Fruit fly (Drosophila melanogaster): ENCODE data around the gene CG3097.

CG3097 gene

dm6 chrX:5751949-5752348, 18.6 kb downstream of the CG3097 start, which contains the start of gene CG15772:
CG15772 (plus strand) TSS chrX:5752249.
- TF ChIP-seq eg (GFP tag; IDR thresholded peaks at IDR 0.05), result no peak
- TF ChIP-seq topi (GFP tag; optimal IDR thresholded peaks at IDR 0.05), result no peak
- no peak for TF ChIP-seq CG3919 (GFP tag; optimal IDR thresholded peaks at IDR 0.05)
- no peak for TF ChIP-seq CG6163 (GFP tag; IDR thresholded peaks at IDR 0.05)
- TF ChIP-seq pdm3 (GFP tag; optimal IDR thresholded peaks at IDR 0.05), result no peak

- TF ChIP-seq esn (GFP tag; optimal IDR thresholded peaks at IDR 0.05) (peak; percentile 94), salr (GFP tag; optimal IDR thresholded peaks at IDR 0.05) (peak; percentile 74 to 81), CG6163 (GFP tag; IDR thresholded peaks at IDR 0.05) (peak; percentile 91), pdm3 (GFP tag; optimal IDR thresholded peaks at IDR 0.05) (peak; percentile 94), svp (GFP tag) (peak; percentile 96), CG34406 (GFP tag; optimal IDR thresholded peaks at IDR 0.05) (peak; percentile 87), Met (GFP tag; optimal IDR thresholded peaks at IDR 0.05) (peak; percentile 95), Hr38 (GFP tag; optimal IDR thresholded peaks at IDR 0.05) (peak; percentile 26), CG6276 (GFP tag; optimal IDR thresholded peaks at IDR 0.05) (peak; percentile 84), Eip78C (GFP tag) (peak; percentile 96), Ets21C (GFP tag; optimal IDR thresholded peaks at IDR 0.05) (peak; percentile 93), CG6792 (GFP tag; optimal IDR thresholded peaks at IDR 0.05) (peak; percentile 86), CG31627 (GFP tag; optimal IDR thresholded peaks at IDR 0.05) (peak; percentile 95), CG8319 (GFP tag; optimal IDR thresholded peaks at IDR 0.05) (peak; percentile 87), CG32006 (GFP tag; optimal IDR thresholded peaks at IDR 0.05) (peak; percentile 90), CG3032 (tag; optimal IDR thresholded peaks at IDR 0.05) (peak; percentile 88), net (GFP tag; optimal IDR thresholded peaks at IDR 0.05) (peak; percentile 82), Sox102F (GFP tag; optimal IDR thresholded peaks at IDR 0.05) (peak; percentile 92), CG6808 (GFP tag; optimal IDR thresholded peaks at IDR 0.05) (peak; percentile 80), dac (GFP tag; optimal IDR thresholded peaks at IDR 0.05) (peak; percentile 79), acj6 (GFP tag; optimal IDR thresholded peaks at IDR 0.05) (peak; percentile 90), vri (GFP tag; optimal IDR thresholded peaks at IDR 0.05) (peak; percentile 77), CG15336 (GFP tag; IDR thresholded peaks at IDR 0.05) (peak; percentile 91), ss (GFP tag; optimal IDR thresholded peaks at IDR 0.05) (peak; percentile 78 to 88), Eip75B (GFP tag; optimal IDR thresholded peaks at IDR 0.05) (peak; percentile 91), Smox (GFP tag; optimal IDR thresholded peaks at IDR 0.05) (peak; percentile 93), CG10669 (GFP tag; optimal IDR thresholded peaks at IDR 0.05) (peak; percentile 87), CG8119 (GFP tag; IDR thresholded peaks at IDR 0.05) (peak; percentile 87), CG4318 (GFP tag; optimal IDR thresholded peaks at IDR 0.05) (peak; percentile 81), OdsH (GFP tag; optimal IDR thresholded peaks at IDR 0.05) (peak; percentile 93), CG1621 (tag; optimal IDR thresholded peaks at IDR 0.05) (peak; percentile 89), Ets96B (tag; optimal IDR thresholded peaks at IDR 0.05) (peak; percentile 86), CG11762 (GFP tag; optimal IDR thresholded peaks at IDR 0.05; ENCODE audit: insufficient read depth) (peak; percentile 87), Lpt (GFP tag; optimal IDR thresholded peaks at IDR 0.05) (peak; percentile 76), achi (GFP tag; optimal IDR thresholded peaks at IDR 0.05) (peak; percentile 89), Eip93F (GFP tag; optimal IDR thresholded peaks at IDR 0.05) (peak; percentile 61), spab (GFP tag; optimal IDR thresholded peaks at IDR 0.05) (peak; percentile 74), dsx (GFP tag; optimal IDR thresholded peaks at IDR 0.05; ENCODE audit: poor library complexity, severe bottlenecking) (peak; percentile 80), fkh (GFP tag; optimal IDR thresholded peaks at IDR 0.05) (peak; percentile 84), CG6854 (GFP tag; optimal IDR thresholded peaks at IDR 0.05) (peak; percentile 64), CG10631 (GFP tag; optimal IDR thresholded peaks at IDR 0.05) (peak; percentile 91), cyc (GFP tag; optimal IDR thresholded peaks at IDR 0.05) (peak; percentile 94), fd59A (GFP tag; optimal IDR thresholded peaks at IDR 0.05) (peak; percentile 83), CG11902 (GFP tag; optimal IDR thresholded peaks at IDR 0.05) (peak; percentile 89)
Measured at dm6 chrX:5746864-5747861, 23.4 kb downstream of the CG3097 start, which contains the start of the genes IntS6 and Rtel1. IntS6 (minus strand) TSS chrX:5747254. Rtel1 (plus strand) TSS chrX:5747747.
